Comparison of ENCODE assay signal across 1 fruit fly cellular context in genomic region chrX:7379569-7379968, dm6.
TF ChIP-seq lines count a peak whose summit lies in the region.

No protein-coding gene starts in this region.

TF ChIP-seq in whole organism, prepupa, 60 proteins besides CTCF, POLR2A, EP300 and RAD21 (continued from another document):
- TF ChIP-seq Eip75B (GFP tag; optimal IDR thresholded peaks at IDR 0.05; lab: Kevin White, UChicago), result peak; percentile 21
- TF ChIP-seq Gug (GFP tag; IDR thresholded peaks at IDR 0.05; lab: Robert Waterston, UW), result no peak
- TF ChIP-seq cyc (GFP tag; optimal IDR thresholded peaks at IDR 0.05; lab: Kevin White, UChicago), result peak; percentile 36
- TF ChIP-seq CG10669 (GFP tag; optimal IDR thresholded peaks at IDR 0.05; lab: Kevin White, UChicago), result peak; percentile 23
- TF ChIP-seq CG8319 (GFP tag; optimal IDR thresholded peaks at IDR 0.05; lab: Kevin White, UChicago), result no peak
- no peak for TF ChIP-seq esn (GFP tag; optimal IDR thresholded peaks at IDR 0.05; lab: Kevin White, UChicago)
- peak; percentile 37 for TF ChIP-seq CG3032 (tag; optimal IDR thresholded peaks at IDR 0.05; lab: Kevin White, UChicago)
- no peak for TF ChIP-seq Eip93F (GFP tag; optimal IDR thresholded peaks at IDR 0.05; lab: Kevin White, UChicago)
- TF ChIP-seq salr (GFP tag; optimal IDR thresholded peaks at IDR 0.05; lab: Kevin White, UChicago), result peak in 1 of 2 experiments; percentile 5
- TF ChIP-seq CG1621 (tag; optimal IDR thresholded peaks at IDR 0.05; lab: Kevin White, UChicago), result no peak
- no peak for TF ChIP-seq CG11762 (GFP tag; optimal IDR thresholded peaks at IDR 0.05; lab: Kevin White, UChicago; ENCODE audit: insufficient read depth)
- peak; percentile 33 for TF ChIP-seq CG6808 (GFP tag; optimal IDR thresholded peaks at IDR 0.05; lab: Kevin White, UChicago)
- peak; percentile 6 for TF ChIP-seq Ets21C (GFP tag; optimal IDR thresholded peaks at IDR 0.05; lab: Kevin White, UChicago)
- peak; percentile 37 for TF ChIP-seq Sox102F (GFP tag; optimal IDR thresholded peaks at IDR 0.05; lab: Kevin White, UChicago)
- peak; percentile 35; the same call in 1 of the 3 replicates for TF ChIP-seq eg (GFP tag; IDR thresholded peaks at IDR 0.05; lab: Robert Waterston, UW)
- no peak for TF ChIP-seq Hr4 (GFP tag; optimal IDR thresholded peaks at IDR 0.05; lab: Kevin White, UChicago)
- no peak for TF ChIP-seq CG6276 (GFP tag; optimal IDR thresholded peaks at IDR 0.05; lab: Kevin White, UChicago)
- TF ChIP-seq CG16779 (tag; optimal IDR thresholded peaks at IDR 0.05; lab: Kevin White, UChicago), result no peak
- peak; percentile 37 for TF ChIP-seq CG6792 (GFP tag; optimal IDR thresholded peaks at IDR 0.05; lab: Kevin White, UChicago)
- no peak for TF ChIP-seq Blimp-1 (GFP tag; optimal IDR thresholded peaks at IDR 0.05; lab: Kevin White, UChicago)
- TF ChIP-seq CG6163 (GFP tag; IDR thresholded peaks at IDR 0.05; lab: Robert Waterston, UW), result 0 out of 3 replicates have a peak, but pooled peaks have one; percentile 11
- peak; percentile 74 for TF ChIP-seq Eip78C (GFP tag; lab: Kevin White, UChicago)
- no peak for TF ChIP-seq fkh (GFP tag; optimal IDR thresholded peaks at IDR 0.05; lab: Kevin White, UChicago)
- TF ChIP-seq CG8119 (GFP tag; IDR thresholded peaks at IDR 0.05; lab: Robert Waterston, UW), result no peak
- TF ChIP-seq Sox15 (GFP tag; optimal IDR thresholded peaks at IDR 0.05; lab: Kevin White, UChicago), result no peak
- peak; percentile 32 for TF ChIP-seq OdsH (GFP tag; optimal IDR thresholded peaks at IDR 0.05; lab: Kevin White, UChicago)
- peak; percentile 17 for TF ChIP-seq fd59A (GFP tag; optimal IDR thresholded peaks at IDR 0.05; lab: Kevin White, UChicago)
- no peak for TF ChIP-seq CG6854 (GFP tag; optimal IDR thresholded peaks at IDR 0.05; lab: Kevin White, UChicago)
- TF ChIP-seq svp (GFP tag; lab: Kevin White, UChicago), result peak; percentile 60
- no peak for TF ChIP-seq CG8632 (GFP tag; optimal IDR thresholded peaks at IDR 0.05; lab: Kevin White, UChicago)
- TF ChIP-seq fd85E (GFP tag; optimal IDR thresholded peaks at IDR 0.05; lab: Kevin White, UChicago), result no peak
- TF ChIP-seq CG9139 (GFP tag; optimal IDR thresholded peaks at IDR 0.05; lab: Kevin White, UChicago), result no peak
- TF ChIP-seq Smox (GFP tag; optimal IDR thresholded peaks at IDR 0.05; lab: Kevin White, UChicago), result peak; percentile 34
- TF ChIP-seq CG10631 (GFP tag; optimal IDR thresholded peaks at IDR 0.05; lab: Kevin White, UChicago), result peak; percentile 2
- TF ChIP-seq CG11294 (GFP tag; IDR thresholded peaks at IDR 0.05; lab: Robert Waterston, UW), result no peak
- peak; percentile 34 for TF ChIP-seq CG31627 (GFP tag; optimal IDR thresholded peaks at IDR 0.05; lab: Kevin White, UChicago)
